Worm (Caenorhabditis elegans): ENCODE data around the gene col-185.

DNA sequence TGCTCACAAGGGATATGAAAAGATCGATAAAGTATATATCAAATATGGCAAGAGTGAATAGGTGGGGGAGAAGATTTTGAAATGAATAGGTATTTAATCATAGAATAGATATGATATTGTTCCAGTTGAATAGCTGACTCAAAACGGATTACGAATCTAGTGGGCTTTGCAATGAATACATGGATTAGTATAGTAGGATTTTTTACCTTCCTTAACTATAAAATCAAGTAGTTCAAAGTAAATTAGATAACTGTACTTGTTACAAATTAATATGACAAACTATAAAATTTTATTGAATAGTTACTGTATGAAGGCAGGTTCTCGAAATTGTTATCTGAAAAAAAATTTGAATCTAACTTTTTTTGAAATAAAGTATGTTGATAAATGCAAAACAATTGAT, 40.0 kb upstream of the col-185 start, which contains the start of gene odr-1:
- TF ChIP-seq nhr-237 (tag; optimal IDR thresholded peaks at IDR 0.05) (no peak), eor-1 (tag; optimal IDR thresholded peaks at IDR 0.05) (no peak), tbx-2 (tag; optimal IDR thresholded peaks at IDR 0.05) (no peak), unc-62 (GFP tag; optimal IDR thresholded peaks at IDR 0.05) (no peak), unc-39 (tag; optimal IDR thresholded peaks at IDR 0.05) (no peak)

All from whole organism, L3 larva.